Fruit fly (Drosophila melanogaster) whole organism, embryonic: Measurements from ENCODE around the gene Hand.

Experiments
- BEAF-32 ChIP-seq: fragments of 200-800 bp; sonication (Bioruptor generic); optimal IDR thresholded peaks from 3 replicates; lab custom pipeline; 2017; ENCODE audit warnings: missing biosample characterization, missing genetic modification characterization, mild to moderate bottlenecking, moderate library complexity, missing genetic modification reagents
- BtbVII ChIP-seq: fragments of 200-800 bp; sonication (Bioruptor generic); optimal IDR thresholded peaks from 3 replicates; lab custom pipeline; 2017; ENCODE audit warnings: missing biosample characterization, mild to moderate bottlenecking, missing genetic modification characterization
- CG11398 ChIP-seq: fragments of 200-800 bp; sonication (Bioruptor generic); optimal IDR thresholded peaks from 2 replicates; lab custom pipeline; 2016; ENCODE audit warnings: missing biosample characterization, missing genetic modification characterization
- CG12236 ChIP-seq: fragments of 200-800 bp; sonication (Bioruptor generic); optimal IDR thresholded peaks from 2 replicates; lab custom pipeline; 2016; ENCODE audit warnings: missing biosample characterization, missing genetic modification characterization
- CG14710 ChIP-seq: fragments of 200-800 bp; sonication (Bioruptor generic); optimal IDR thresholded peaks from 3 replicates; lab custom pipeline; 2019; ENCODE audit warnings: missing biosample characterization, mild to moderate bottlenecking, missing genetic modification characterization, moderate library complexity
- CG15011 ChIP-seq: fragments of 200-800 bp; sonication (Bioruptor generic); optimal IDR thresholded peaks from 3 replicates; lab custom pipeline; 2018; ENCODE audit warnings: missing biosample characterization, mild to moderate bottlenecking, missing genetic modification characterization
- CG15073 ChIP-seq: fragments of 200-800 bp; sonication (Bioruptor generic); optimal IDR thresholded peaks from 2 replicates; lab custom pipeline; 2016; ENCODE audit warnings: missing biosample characterization, missing genetic modification characterization
- CG1603 ChIP-seq: fragments of 200-800 bp; sonication (Bioruptor generic); optimal IDR thresholded peaks from 2 replicates; lab custom pipeline; 2019; ENCODE audit warnings: missing biosample characterization, mild to moderate bottlenecking, missing genetic modification characterization, moderate library complexity
- CG16815 ChIP-seq: fragments of 200-800 bp; sonication (Bioruptor generic); optimal IDR thresholded peaks from 3 replicates; lab custom pipeline; 2017; ENCODE audit warnings: missing biosample characterization, mild to moderate bottlenecking, missing genetic modification characterization
- CG3995 ChIP-seq: fragments of 200-800 bp; sonication (Bioruptor generic); optimal IDR thresholded peaks from 3 replicates; lab custom pipeline; 2016; ENCODE audit warnings: missing biosample characterization, missing genetic modification characterization
- CG7987 ChIP-seq: fragments of 200-800 bp; sonication (Bioruptor generic); optimal IDR thresholded peaks from 2 replicates; lab custom pipeline; 2018; ENCODE audit warnings: missing biosample characterization, mild to moderate bottlenecking, missing genetic modification characterization, moderate library complexity
- CG8944 ChIP-seq: fragments of 200-800 bp; sonication (Bioruptor generic); optimal IDR thresholded peaks from 3 replicates; lab custom pipeline; 2016; ENCODE audit warnings: missing biosample characterization, missing genetic modification characterization
- D19A ChIP-seq: fragments of 200-800 bp; optimal IDR thresholded peaks from 3 replicates; lab custom pipeline; 2019; ENCODE audit warnings: missing biosample characterization, mild to moderate bottlenecking, missing genetic modification characterization, moderate library complexity
- D19B ChIP-seq: fragments of 200-800 bp; sonication (Bioruptor generic); optimal IDR thresholded peaks from 2 replicates; lab custom pipeline; 2017; ENCODE audit warnings: missing biosample characterization, mild to moderate bottlenecking, missing genetic modification characterization
- Deaf1 ChIP-seq: fragments of 200-800 bp; optimal IDR thresholded peaks from 3 replicates; lab custom pipeline; 2019; ENCODE audit warnings: missing biosample characterization, mild to moderate bottlenecking, missing genetic modification characterization, moderate library complexity
- Dp ChIP-seq: fragments of 200-800 bp; sonication (Bioruptor generic); optimal IDR thresholded peaks from 2 replicates; lab custom pipeline; 2018; ENCODE audit warnings: missing biosample characterization, mild to moderate bottlenecking, missing genetic modification characterization, moderate library complexity
- Jarid2 ChIP-seq: fragments of 200-800 bp; sonication (Bioruptor generic); optimal IDR thresholded peaks from 3 replicates; lab custom pipeline; 2017; ENCODE audit warnings: mild to moderate bottlenecking, missing biosample characterization, missing genetic modification reagents, missing genetic modification characterization
- Lpt ChIP-seq: fragments of >200 bp; optimal IDR thresholded peaks from 2 replicates; lab custom pipeline; 2018; ENCODE audit warnings: missing biosample characterization, missing genetic modification characterization
- Med ChIP-seq: fragments of 200-800 bp; sonication (Bioruptor generic); peaks from one replicate; lab custom pipeline; 2016; ENCODE audit warnings: missing biosample characterization, missing genetic modification characterization, mild to moderate bottlenecking, inconsistent platforms, moderate library complexity
- Myb ChIP-seq: fragments of 200-800 bp; sonication (Bioruptor generic); optimal IDR thresholded peaks from 2 replicates; lab custom pipeline; 2016; ENCODE audit warnings: missing biosample characterization, missing genetic modification characterization
- NC2β ChIP-seq: fragments of 200-800 bp; sonication (Bioruptor generic); optimal IDR thresholded peaks from 2 replicates; lab custom pipeline; 2016; ENCODE audit warnings: missing biosample characterization, missing genetic modification characterization
- Oli ChIP-seq: fragments of 200-800 bp; sonication (Bioruptor generic); optimal IDR thresholded peaks from 2 replicates; lab custom pipeline; 2018; ENCODE audit warnings: missing biosample characterization, mild to moderate bottlenecking, missing genetic modification characterization, moderate library complexity
- Pdp1 ChIP-seq, 2 experiments: fragments of 200-800 bp; sonication (Bioruptor generic); optimal IDR thresholded peaks; 3 replicates each; lab custom pipeline; 2016; ENCODE audit warnings: missing biosample characterization in 2 of 2, missing genetic modification characterization in 2 of 2, mild to moderate bottlenecking in 1 of 2, moderate library complexity in 1 of 2
- Scr ChIP-seq: fragments of 200-800 bp; sonication (Bioruptor generic); IDR thresholded peaks from 2 replicates; pipeline ENCODE4 v1.3.6; 2022; ENCODE audit warnings: missing biosample characterization, missing genetic modification characterization; ENCODE audit not compliant: partially characterized antibody
- YL-1 ChIP-seq: fragments of 200-800 bp; sonication (Bioruptor generic); optimal IDR thresholded peaks from 3 replicates; lab custom pipeline; 2017; ENCODE audit warnings: missing biosample characterization, mild to moderate bottlenecking, missing genetic modification characterization
- az2 ChIP-seq: fragments of 200-800 bp; sonication (Bioruptor generic); optimal IDR thresholded peaks from 3 replicates; lab custom pipeline; 2016; ENCODE audit warnings: missing biosample characterization, missing genetic modification characterization
- chn ChIP-seq: fragments of 200-800 bp; sonication (Bioruptor generic); optimal IDR thresholded peaks from 2 replicates; lab custom pipeline; 2016; ENCODE audit warnings: missing biosample characterization, missing genetic modification characterization
- da ChIP-seq: fragments of 200-800 bp; sonication (Bioruptor generic); optimal IDR thresholded peaks from 2 replicates; lab custom pipeline; 2016; ENCODE audit warnings: missing biosample characterization, missing genetic modification characterization
- dm ChIP-seq: fragments of 200-800 bp; sonication (Bioruptor generic); optimal IDR thresholded peaks from 3 replicates; lab custom pipeline; 2016; ENCODE audit warnings: missing biosample characterization, missing genetic modification characterization
- fd96Cb ChIP-seq: fragments of 200-800 bp; sonication (Bioruptor generic); optimal IDR thresholded peaks from 2 replicates; lab custom pipeline; 2018; ENCODE audit warnings: missing biosample characterization, mild to moderate bottlenecking, missing genetic modification characterization, moderate library complexity
- hkb ChIP-seq, 2 experiments: fragments of 200-800 bp in 1 of 2; fragments of >200 bp in 1 of 2; sonication (Bioruptor generic) in 1 of 2; IDR thresholded peaks in 1 of 2; optimal IDR thresholded peaks in 1 of 2; 2 replicates each; pipeline versions ENCODE4 v1.3.6 to Lab custom; 2017 to 2022; ENCODE audit warnings: missing biosample characterization in 1 of 2, missing genetic modification characterization in 1 of 2
- jigr1 ChIP-seq: fragments of 200-800 bp; sonication (Bioruptor generic); IDR thresholded peaks from 3 replicates; pipeline ENCODE4 v1.3.6; 2022; ENCODE audit warnings: missing biosample characterization, missing genetic modification characterization
- jumu ChIP-seq: fragments of 200-800 bp; sonication (Bioruptor generic); optimal IDR thresholded peaks from 3 replicates; lab custom pipeline; 2016; ENCODE audit warnings: missing biosample characterization, missing genetic modification characterization
- knrl ChIP-seq: fragments of 200-800 bp; sonication (Bioruptor generic); IDR thresholded peaks from 3 replicates; pipeline ENCODE4 v1.3.6; 2022; ENCODE audit warnings: missing biosample characterization, missing genetic modification characterization; ENCODE audit not compliant: partially characterized antibody
- mld ChIP-seq: fragments of 200-800 bp; sonication (Bioruptor generic); IDR thresholded peaks from 3 replicates; pipeline ENCODE4 v1.3.6; 2022; ENCODE audit warnings: missing biosample characterization, missing genetic modification characterization; ENCODE audit not compliant: partially characterized antibody
- oc ChIP-seq: fragments of 200-800 bp; sonication (Bioruptor generic); optimal IDR thresholded peaks from 2 replicates; lab custom pipeline; 2018; ENCODE audit warnings: missing biosample characterization, mild to moderate bottlenecking, missing genetic modification characterization, moderate library complexity
- pum ChIP-seq: fragments of 200-800 bp; sonication (Bioruptor generic); optimal IDR thresholded peaks from 2 replicates; lab custom pipeline; 2016; ENCODE audit warnings: missing biosample characterization, missing genetic modification characterization
- rib ChIP-seq: fragments of 200-800 bp; sonication (Bioruptor generic); IDR thresholded peaks from 2 replicates; pipeline ENCODE4 v1.3.6; 2022; ENCODE audit warnings: missing biosample characterization, missing genetic modification characterization
- row ChIP-seq: fragments of 200-800 bp; sonication (Bioruptor generic); IDR thresholded peaks from 3 replicates; pipeline ENCODE4 v1.3.6; 2022; ENCODE audit warnings: missing biosample characterization, missing genetic modification characterization
- sens ChIP-seq: fragments of 200-800 bp; sonication (Bioruptor generic); peaks from one replicate; lab custom pipeline; 2016; ENCODE audit warnings: missing biosample characterization, missing genetic modification characterization
- seq ChIP-seq: fragments of 200-800 bp; sonication (Bioruptor generic); IDR thresholded peaks from 2 replicates; pipeline ENCODE4 v1.3.6; 2022; ENCODE audit warnings: missing biosample characterization, missing genetic modification characterization
- slp2 ChIP-seq: fragments of 200-800 bp; sonication (Bioruptor generic); optimal IDR thresholded peaks from 2 replicates; lab custom pipeline; 2016; ENCODE audit warnings: missing biosample characterization, missing genetic modification characterization
- stc ChIP-seq: fragments of 200-800 bp; sonication (Bioruptor generic); IDR thresholded peaks from 2 replicates; pipeline ENCODE4 v1.3.6; 2022; ENCODE audit warnings: missing biosample characterization, missing genetic modification characterization
- sug ChIP-seq: fragments of 200-800 bp; optimal IDR thresholded peaks from 2 replicates; lab custom pipeline; 2019; ENCODE audit warnings: missing biosample characterization, mild to moderate bottlenecking, missing genetic modification characterization, moderate library complexity
- tx ChIP-seq: fragments of 200-800 bp; sonication (Bioruptor generic); optimal IDR thresholded peaks from 2 replicates; lab custom pipeline; 2016; ENCODE audit warnings: missing biosample characterization, missing genetic modification characterization
- zf30C ChIP-seq: fragments of 200-800 bp; sonication (Bioruptor generic); optimal IDR thresholded peaks from 3 replicates; lab custom pipeline; 2018; ENCODE audit warnings: missing biosample characterization, mild to moderate bottlenecking, missing genetic modification characterization

Gene Hand

dm6 chr2L:10327790-10328189 lies 32.6 kb upstream of the Hand start, which contains the start of gene RnrL (continued):
- TF ChIP-seq CG1603 (tag; lab: Kevin White, UChicago): peak; percentile 95
- TF ChIP-seq jigr1 (GFP tag; lab: Robert Waterston, UW): no peak
- TF ChIP-seq CG14710 (tag; lab: Kevin White, UChicago): peak; percentile 7
- TF ChIP-seq BtbVII (GFP tag; lab: Kevin White, UChicago): no peak
- TF ChIP-seq az2 (GFP tag; lab: Kevin White, UChicago): no peak
- no peak for TF ChIP-seq stc (GFP tag; lab: Robert Waterston, UW)
- TF ChIP-seq Oli (tag; lab: Kevin White, UChicago): no peak
- no peak for TF ChIP-seq jumu (GFP tag; lab: Kevin White, UChicago)
- no peak for TF ChIP-seq hkb (optimal IDR thresholded peaks at IDR 0.05; lab: Kevin White, UChicago)
- no peak for TF ChIP-seq hkb (GFP tag; IDR thresholded peaks at IDR 0.05; lab: Robert Waterston, UW)
- TF ChIP-seq slp2 (GFP tag; lab: Kevin White, UChicago): no peak
- no peak for TF ChIP-seq da (GFP tag; lab: Kevin White, UChicago)
- no peak for TF ChIP-seq pum
- no peak for TF ChIP-seq chn
- peak; percentile 7 for TF ChIP-seq BEAF-32 (GFP tag; lab: Kevin White, UChicago)
- TF ChIP-seq NC2β: no peak
- no peak for TF ChIP-seq fd96Cb
- TF ChIP-seq, all 482 proteins: peak for 17

DNA sequence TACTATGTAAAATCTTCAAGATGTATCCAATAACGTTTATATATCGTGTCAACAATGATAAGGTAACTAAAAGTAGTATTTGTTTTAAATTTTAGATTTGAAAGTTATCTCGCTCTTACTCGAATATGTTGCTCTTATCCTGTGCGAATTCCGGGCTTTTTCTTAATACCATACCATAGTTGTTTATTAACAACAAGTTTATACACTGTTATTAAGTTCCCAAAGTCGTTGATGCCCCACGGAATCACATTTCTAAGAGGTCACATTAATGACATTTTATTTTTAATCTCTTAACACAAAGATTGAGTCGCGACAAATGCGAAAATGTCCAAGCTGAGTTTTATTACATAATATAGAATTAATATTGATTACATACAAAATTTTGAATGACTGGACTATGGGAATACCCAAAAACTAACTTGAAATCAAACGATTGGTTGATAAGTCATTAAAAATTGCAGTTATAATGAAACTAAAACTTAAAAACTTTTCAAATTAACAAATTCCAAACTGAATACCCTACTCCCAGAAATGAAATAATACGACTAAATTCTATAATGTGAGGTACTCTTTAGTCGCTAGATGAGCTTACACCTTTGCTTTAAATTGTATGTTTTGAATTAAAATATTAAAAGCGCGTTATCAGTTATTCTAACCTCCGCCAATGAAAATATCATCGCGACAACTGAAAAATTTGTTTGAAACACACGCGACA lies 27.7 kb upstream of the Hand start, which contains the start of gene CG5381:
Gene CG5381 (minus strand): TSS at position 330 of the 715 bp plus-strand sequence.
- TF ChIP-seq CG12236 (GFP tag; lab: Kevin White, UChicago) (no peak), row (peak; percentile 44; the same call in 2 of the 3 replicates), sug (peak; percentile 15), Pdp1 (GFP tag; optimal IDR thresholded peaks at IDR 0.05; lab: Kevin White, UChicago) (peak in 1 of 2 experiments; percentile 82), D19B (GFP tag; lab: Kevin White, UChicago) (peak; percentile 96), CG3995 (no peak)

dm6 chr2L:10322176-10322575 lies 27.0 kb upstream of the Hand start, which contains the start of gene CG4995:
Gene CG4995, plus strand, starts transcription at chr2L:10322476.
- TF ChIP-seq sens (peak; percentile 50), D19A (tag; lab: Kevin White, UChicago) (peak; percentile 18), Dp (no peak)

dm6 chr2L:10321612-10322011 lies 26.4 kb upstream of the Hand start:
- no peak for TF ChIP-seq zf30C (GFP tag; lab: Kevin White, UChicago)
- no peak for TF ChIP-seq knrl
- TF ChIP-seq CG15011 (GFP tag; lab: Kevin White, UChicago): no peak
- no peak for TF ChIP-seq Scr
- no peak for TF ChIP-seq Myb (GFP tag; lab: Kevin White, UChicago)
- peak; percentile 10 for TF ChIP-seq CG7987 (GFP tag; lab: Kevin White, UChicago)
- TF ChIP-seq NC2β: no peak
- TF ChIP-seq mld (GFP tag; lab: Robert Waterston, UW): no peak
- no peak for TF ChIP-seq dm
- no peak for TF ChIP-seq CG15073 (GFP tag; lab: Kevin White, UChicago)
- no peak for TF ChIP-seq rib (GFP tag; lab: Robert Waterston, UW)
- TF ChIP-seq Med (GFP tag; lab: Kevin White, UChicago): peak; percentile 80
- no peak for TF ChIP-seq CG16815 (GFP tag; lab: Kevin White, UChicago)
- TF ChIP-seq Lpt: no peak
- peak; percentile 94 for TF ChIP-seq Deaf1 (tag; lab: Kevin White, UChicago)
- TF ChIP-seq CG8944: no peak
- TF ChIP-seq Jarid2: no peak
- TF ChIP-seq YL-1 (GFP tag; lab: Kevin White, UChicago): no peak
- TF ChIP-seq seq (GFP tag; lab: Robert Waterston, UW): no peak
- TF ChIP-seq tx (GFP tag; lab: Kevin White, UChicago): no peak
- no peak for TF ChIP-seq oc (tag; lab: Kevin White, UChicago)
- no peak for TF ChIP-seq CG11398 (GFP tag; lab: Kevin White, UChicago)
